Worm (Caenorhabditis elegans) whole organism, L1 larva: Measurements from ENCODE around the gene F41C3.1.

Experiments
- blmp-1 ChIP-seq: fragments of 150-350 bp; optimal IDR thresholded peaks from 2 replicates; lab custom pipeline; 2014; ENCODE audit warnings: missing biosample characterization, missing genetic modification characterization
- mdl-1 ChIP-seq, 2 experiments: fragments of 150-350 bp; optimal IDR thresholded peaks; 2 replicates each; lab custom pipeline; 2014 to 2017; ENCODE audit warnings: missing biosample characterization in 2 of 2, missing genetic modification characterization in 2 of 2, inconsistent platforms in 1 of 2
- nhr-12 ChIP-seq: sonication (generic microtip); optimal IDR thresholded peaks from 2 replicates; lab custom pipeline; 2017; ENCODE audit warnings: missing biosample characterization, missing genetic modification characterization
- nhr-90 ChIP-seq: sonication (generic microtip); optimal IDR thresholded peaks from 2 replicates; lab custom pipeline; 2016; ENCODE audit warnings: mild to moderate bottlenecking, missing genetic modification characterization, missing compliant biosample characterization; ENCODE audit not compliant: poor library complexity
- pqm-1 ChIP-seq: sonication (generic microtip); optimal IDR thresholded peaks from 3 replicates; lab custom pipeline; 2017; ENCODE audit warnings: missing biosample characterization, missing genetic modification characterization
- rnt-1 ChIP-seq: sonication (generic microtip); optimal IDR thresholded peaks from 2 replicates; lab custom pipeline; 2016; ENCODE audit warnings: mild to moderate bottlenecking, missing genetic modification characterization, moderate library complexity, missing compliant biosample characterization
- tbx-2 ChIP-seq: sonication (generic microtip); optimal IDR thresholded peaks from 2 replicates; lab custom pipeline; 2016; ENCODE audit warnings: missing genetic modification characterization, missing compliant biosample characterization
- unc-130 ChIP-seq: fragments of 150-350 bp; optimal IDR thresholded peaks from 2 replicates; lab custom pipeline; 2017; ENCODE audit warnings: missing biosample characterization, missing genetic modification characterization, inconsistent platforms
- zag-1 ChIP-seq: fragments of 150-350 bp; optimal IDR thresholded peaks from 2 replicates; lab custom pipeline; 2014; ENCODE audit warnings: missing biosample characterization, missing genetic modification characterization
- ztf-11 ChIP-seq, 2 experiments: sonication (generic microtip); optimal IDR thresholded peaks; 2 replicates each; lab custom pipeline; 2016 to 2017; ENCODE audit warnings: missing genetic modification characterization in 2 of 2, missing biosample characterization in 1 of 2, missing compliant biosample characterization in 1 of 2

DNA sequence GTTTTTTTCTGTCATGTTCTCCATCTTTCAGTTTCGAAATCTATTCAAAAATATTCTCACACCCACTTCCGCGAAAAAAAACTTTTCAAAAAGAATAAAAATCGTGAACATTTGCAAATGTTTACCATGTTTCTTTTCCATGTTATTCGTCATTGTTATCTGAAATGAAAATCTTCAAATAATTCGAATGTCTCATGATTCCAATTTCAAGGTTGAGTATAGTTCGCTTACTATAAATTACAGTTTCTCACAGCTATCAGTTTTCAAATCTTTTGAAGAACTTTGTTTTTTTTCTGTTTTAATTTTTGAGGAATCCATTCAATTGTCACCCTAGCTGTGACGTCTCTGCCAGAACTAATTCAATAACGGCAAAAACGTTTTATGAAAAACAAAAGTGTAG lies 7.7 kb downstream of the F41C3.1 start:
- TF ChIP-seq unc-130 (tag; lab: Kevin White, UChicago) (no peak), ztf-11 (tag; optimal IDR thresholded peaks at IDR 0.05; lab: Kevin White, UChicago) (no peak), blmp-1 (no peak), mdl-1 (tag; optimal IDR thresholded peaks at IDR 0.05; lab: Kevin White, UChicago) (no peak), nhr-12 (tag; lab: Kevin White, UChicago) (no peak), zag-1 (tag; lab: Kevin White, UChicago) (no peak), pqm-1 (tag; lab: Kevin White, UChicago) (no peak), nhr-90 (no peak), tbx-2 (tag; lab: Kevin White, UChicago) (no peak), rnt-1 (tag; lab: Kevin White, UChicago) (no peak)
